Fruit fly (Drosophila melanogaster) whole organism, embryonic: Measurements from ENCODE around the gene Pisd.

ENCODE experiments used
- Atf6 ChIP-seq: fragments of 200-800 bp; sonication (Bioruptor generic); IDR thresholded peaks from 2 replicates; pipeline ENCODE4 v1.3.6; 2022; ENCODE audit warnings: missing biosample characterization, missing genetic modification characterization
- CG10565 ChIP-seq: fragments of 200-800 bp; sonication (Bioruptor generic); optimal IDR thresholded peaks from 3 replicates; lab custom pipeline; 2016; ENCODE audit warnings: missing biosample characterization, mild to moderate bottlenecking, missing genetic modification characterization
- CG11456 ChIP-seq: fragments of 200-800 bp; sonication (Bioruptor generic); IDR thresholded peaks from 3 replicates; pipeline ENCODE4 v1.3.6; 2022; ENCODE audit warnings: missing biosample characterization, missing genetic modification characterization
- CG11504 ChIP-seq: fragments of 200-800 bp; sonication (Bioruptor generic); optimal IDR thresholded peaks from 3 replicates; lab custom pipeline; 2019; ENCODE audit warnings: missing biosample characterization, mild to moderate bottlenecking, missing genetic modification characterization, moderate library complexity
- CG12391 ChIP-seq: fragments of 200-800 bp; sonication (Bioruptor generic); optimal IDR thresholded peaks from 3 replicates; lab custom pipeline; 2018; ENCODE audit warnings: missing biosample characterization, mild to moderate bottlenecking, missing genetic modification characterization, moderate library complexity
- CG13287 ChIP-seq: fragments of 200-800 bp; sonication (Bioruptor generic); IDR thresholded peaks from 2 replicates; pipeline ENCODE4 v1.3.6; 2022; ENCODE audit warnings: missing biosample characterization, missing genetic modification characterization; ENCODE audit not compliant: partially characterized antibody
- CG13424 ChIP-seq: fragments of 200-800 bp; sonication (Bioruptor generic); optimal IDR thresholded peaks from 2 replicates; lab custom pipeline; 2019; ENCODE audit warnings: missing biosample characterization, mild to moderate bottlenecking, missing genetic modification characterization, moderate library complexity
- CG13775 ChIP-seq: fragments of 200-800 bp; sonication (Bioruptor generic); optimal IDR thresholded peaks from 3 replicates; lab custom pipeline; 2017; ENCODE audit warnings: missing biosample characterization, mild to moderate bottlenecking, missing genetic modification characterization
- CG3065 ChIP-seq: fragments of 200-800 bp; sonication (Bioruptor generic); optimal IDR thresholded peaks from 2 replicates; lab custom pipeline; 2016; ENCODE audit warnings: missing biosample characterization, missing genetic modification characterization
- CG31441 ChIP-seq: fragments of 200-800 bp; sonication (Bioruptor generic); IDR thresholded peaks from 2 replicates; pipeline ENCODE4 v1.3.6; 2022; ENCODE audit warnings: missing biosample characterization, missing genetic modification characterization
- CG32532 ChIP-seq: fragments of 200-800 bp; sonication (Bioruptor generic); IDR thresholded peaks from 2 replicates; pipeline ENCODE4 v1.3.6; 2022; ENCODE audit warnings: missing biosample characterization, missing genetic modification characterization
- CG32772 ChIP-seq: fragments of 200-800 bp; sonication (Bioruptor generic); IDR thresholded peaks from 2 replicates; pipeline ENCODE4 v1.3.6; 2022; ENCODE audit warnings: missing biosample characterization, missing genetic modification characterization
- CG6689 ChIP-seq: fragments of 200-800 bp; sonication (Bioruptor generic); IDR thresholded peaks from 2 replicates; pipeline ENCODE4 v1.3.6; 2022; ENCODE audit warnings: missing biosample characterization, missing genetic modification characterization
- CG7271 ChIP-seq: fragments of 200-800 bp; sonication (Bioruptor generic); optimal IDR thresholded peaks from 2 replicates; lab custom pipeline; 2018; ENCODE audit warnings: missing biosample characterization, mild to moderate bottlenecking, missing genetic modification characterization, moderate library complexity
- CG8290 ChIP-seq, 3 experiments: fragments of 200-800 bp; sonication (Bioruptor generic); optimal IDR thresholded peaks; 2 replicates each; lab custom pipeline; 2016 to 2019; ENCODE audit warnings: missing biosample characterization in 3 of 3, missing genetic modification characterization in 3 of 3, mild to moderate bottlenecking in 2 of 3, moderate library complexity in 1 of 3
- CG8944 ChIP-seq: fragments of 200-800 bp; sonication (Bioruptor generic); optimal IDR thresholded peaks from 3 replicates; lab custom pipeline; 2016; ENCODE audit warnings: missing biosample characterization, missing genetic modification characterization
- Dad ChIP-seq: fragments of 200-800 bp; sonication (Bioruptor generic); optimal IDR thresholded peaks from 3 replicates; lab custom pipeline; 2016; ENCODE audit warnings: missing biosample characterization, missing genetic modification characterization
- E2f1 ChIP-seq: fragments of 200-800 bp; sonication (Bioruptor generic); IDR thresholded peaks from 2 replicates; pipeline ENCODE4 v1.3.6; 2022; ENCODE audit warnings: missing biosample characterization, missing genetic modification characterization
- Fer3 ChIP-seq: fragments of 200-800 bp; sonication (Bioruptor generic); optimal IDR thresholded peaks from 2 replicates; lab custom pipeline; 2018; ENCODE audit warnings: missing biosample characterization, mild to moderate bottlenecking, missing genetic modification characterization, moderate library complexity
- H2.0 ChIP-seq: fragments of 200-800 bp; sonication (Bioruptor generic); IDR thresholded peaks from 2 replicates; pipeline ENCODE4 v1.3.6; 2022; ENCODE audit warnings: missing biosample characterization, missing genetic modification characterization
- Hsf ChIP-seq: fragments of 200-800 bp; sonication (Bioruptor generic); optimal IDR thresholded peaks from 3 replicates; lab custom pipeline; 2016; ENCODE audit warnings: missing biosample characterization, missing genetic modification characterization
- Kr ChIP-seq: fragments of 200-800 bp; sonication (Bioruptor generic); optimal IDR thresholded peaks from 2 replicates; lab custom pipeline; 2017; ENCODE audit warnings: missing biosample characterization, mild to moderate bottlenecking, missing genetic modification characterization
- Med ChIP-seq: fragments of 200-800 bp; sonication (Bioruptor generic); peaks from one replicate; lab custom pipeline; 2016; ENCODE audit warnings: missing biosample characterization, missing genetic modification characterization, mild to moderate bottlenecking, inconsistent platforms, moderate library complexity
- Myb ChIP-seq: fragments of 200-800 bp; sonication (Bioruptor generic); optimal IDR thresholded peaks from 2 replicates; lab custom pipeline; 2016; ENCODE audit warnings: missing biosample characterization, missing genetic modification characterization
- PHDP ChIP-seq: fragments of 200-800 bp; sonication (Bioruptor generic); optimal IDR thresholded peaks from 3 replicates; lab custom pipeline; 2018; ENCODE audit warnings: missing biosample characterization, mild to moderate bottlenecking, missing genetic modification characterization, moderate library complexity
- Rfx ChIP-seq: fragments of 200-800 bp; sonication (Bioruptor generic); IDR thresholded peaks from 2 replicates; pipeline ENCODE4 v1.3.6; 2022; ENCODE audit warnings: missing biosample characterization, missing genetic modification characterization
- Sin3A ChIP-seq: fragments of >200 bp; optimal IDR thresholded peaks from 2 replicates; lab custom pipeline; 2018
- Sox102F ChIP-seq: fragments of 200-800 bp; sonication (Bioruptor generic); optimal IDR thresholded peaks from 2 replicates; lab custom pipeline; 2018; ENCODE audit warnings: missing biosample characterization, mild to moderate bottlenecking, missing genetic modification characterization, moderate library complexity
- Sry-β ChIP-seq: fragments of 200-800 bp; sonication (Bioruptor generic); optimal IDR thresholded peaks from 2 replicates; lab custom pipeline; 2018; ENCODE audit warnings: missing biosample characterization, mild to moderate bottlenecking, missing genetic modification characterization, moderate library complexity
- ci ChIP-seq: fragments of 200-800 bp; sonication (Bioruptor generic); IDR thresholded peaks from 3 replicates; pipeline ENCODE4 v1.3.6; 2022; ENCODE audit warnings: missing biosample characterization, missing genetic modification characterization
- cwo ChIP-seq: fragments of 200-800 bp; sonication (Bioruptor generic); optimal IDR thresholded peaks from 3 replicates; lab custom pipeline; 2017; ENCODE audit warnings: missing biosample characterization, missing genetic modification characterization, mild to moderate bottlenecking, moderate library complexity, missing genetic modification reagents
- eve ChIP-seq, 2 experiments: fragments of >200 bp; optimal IDR thresholded peaks; 2 replicates each; lab custom pipeline; 2017; ENCODE audit warnings: missing biosample characterization in 2 of 2, missing genetic modification characterization in 2 of 2
- fd64A ChIP-seq: fragments of 200-800 bp; sonication (Bioruptor generic); optimal IDR thresholded peaks from 3 replicates; lab custom pipeline; 2018; ENCODE audit warnings: missing biosample characterization, mild to moderate bottlenecking, missing genetic modification characterization
- ftz-f1 ChIP-seq: fragments of 200-800 bp; sonication (Bioruptor generic); optimal IDR thresholded peaks from 2 replicates; lab custom pipeline; 2016; ENCODE audit warnings: missing biosample characterization, missing genetic modification characterization
- gcm2 ChIP-seq: fragments of 200-800 bp; sonication (Bioruptor generic); optimal IDR thresholded peaks from 2 replicates; lab custom pipeline; 2016; ENCODE audit warnings: missing biosample characterization, missing genetic modification characterization
- grau ChIP-seq: fragments of 200-800 bp; optimal IDR thresholded peaks from 3 replicates; lab custom pipeline; 2019; ENCODE audit warnings: missing biosample characterization, mild to moderate bottlenecking, missing genetic modification characterization, moderate library complexity
- ham ChIP-seq: fragments of 200-800 bp; sonication (Bioruptor generic); IDR thresholded peaks from 2 replicates; pipeline ENCODE4 v1.3.6; 2022; ENCODE audit warnings: missing biosample characterization, missing genetic modification characterization
- lilli ChIP-seq: fragments of 200-800 bp; sonication (Bioruptor generic); optimal IDR thresholded peaks from 3 replicates; lab custom pipeline; 2016; ENCODE audit warnings: missing biosample characterization, missing genetic modification characterization
- odd ChIP-seq: fragments of 200-800 bp; sonication (Bioruptor generic); optimal IDR thresholded peaks from 2 replicates; lab custom pipeline; 2017; ENCODE audit warnings: missing biosample characterization, mild to moderate bottlenecking, missing genetic modification characterization
- otp ChIP-seq: fragments of 200-800 bp; sonication (Bioruptor generic); IDR thresholded peaks from 3 replicates; pipeline ENCODE4, ENCODE4 v1.3.6; 2022; ENCODE audit warnings: missing biosample characterization, missing genetic modification characterization
- pan ChIP-seq, 4 experiments: fragments of >200 bp in 3 of 4; fragments of 200-800 bp in 1 of 4; sonication (Bioruptor generic) in 1 of 4; optimal IDR thresholded peaks in 3 of 4; IDR thresholded peaks in 1 of 4; 2 replicates each; pipeline versions ENCODE4 v1.3.6 to Lab custom; 2017 to 2022; ENCODE audit warnings: missing biosample characterization in 2 of 4, missing genetic modification characterization in 2 of 4, mixed read lengths in 1 of 4
- pho ChIP-seq: fragments of 200-800 bp; sonication (Bioruptor generic); optimal IDR thresholded peaks from 2 replicates; lab custom pipeline; 2016; ENCODE audit warnings: missing biosample characterization, missing genetic modification characterization
- repo ChIP-seq: fragments of 200-800 bp; sonication (Bioruptor generic); optimal IDR thresholded peaks from 2 replicates; lab custom pipeline; 2016; ENCODE audit warnings: missing biosample characterization, missing genetic modification characterization
- slbo ChIP-seq: fragments of 200-800 bp; sonication (Bioruptor generic); IDR thresholded peaks from 2 replicates; pipeline ENCODE4 v1.3.6; 2022; ENCODE audit warnings: missing biosample characterization, missing genetic modification characterization
- ssp ChIP-seq: fragments of 200-800 bp; sonication (Bioruptor generic); IDR thresholded peaks from 2 replicates; pipeline ENCODE4 v1.3.6; 2022; ENCODE audit warnings: missing biosample characterization, missing genetic modification characterization
- zfh2 ChIP-seq: fragments of 200-800 bp; sonication (Bioruptor generic); optimal IDR thresholded peaks from 2 replicates; lab custom pipeline; 2016; ENCODE audit warnings: missing biosample characterization, missing genetic modification characterization

The Pisd gene

DNA sequence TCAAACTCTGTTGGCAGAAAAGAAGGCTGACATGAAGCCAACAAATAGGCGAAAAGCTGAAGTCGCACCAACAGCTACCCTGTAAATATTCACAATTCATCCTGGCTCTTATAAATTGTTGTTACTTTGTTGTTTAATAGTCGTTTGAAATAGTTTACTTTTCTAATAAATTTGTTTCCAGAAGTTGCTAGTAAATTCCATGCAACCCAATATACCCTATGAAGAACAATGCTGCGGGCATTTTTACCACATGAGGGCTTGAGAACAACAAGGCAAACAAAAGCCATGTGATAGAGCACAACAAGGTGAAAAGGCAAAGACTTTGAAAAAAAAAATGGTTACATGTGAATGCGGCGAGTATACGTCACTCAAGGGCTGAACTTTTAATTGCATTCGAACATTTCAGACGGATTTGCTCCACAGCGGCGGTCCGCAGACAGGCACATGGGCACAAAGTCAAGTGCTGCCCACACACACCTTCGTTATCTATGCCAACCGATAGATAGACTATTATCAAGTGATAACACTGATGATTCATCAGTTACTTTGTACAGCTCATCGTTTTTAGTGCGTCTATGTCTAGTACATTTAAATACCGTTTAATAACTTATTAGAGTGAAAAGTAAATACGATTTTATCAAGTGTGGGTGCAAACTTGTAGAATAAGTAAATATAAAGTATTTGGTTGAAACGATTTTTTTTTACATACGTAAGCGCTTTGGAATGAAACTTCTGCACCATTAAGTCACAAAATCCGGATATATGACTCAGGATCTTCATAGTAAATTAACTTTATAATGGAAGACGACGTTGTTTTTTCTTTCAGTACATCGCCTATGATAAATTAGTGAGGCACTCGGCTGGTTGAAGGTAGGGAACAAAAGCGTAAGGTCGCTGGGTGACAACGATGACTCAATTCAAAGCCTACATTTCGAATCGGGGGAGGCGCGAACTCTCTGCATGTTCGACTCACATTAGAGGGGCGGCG lies 48.8 kb downstream of the Pisd start (continued):
- TF ChIP-seq ssp (GFP tag; lab: Robert Waterston, UW) (peak; percentile 64), CG13287 (GFP tag; lab: Robert Waterston, UW) (no peak), CG32532 (GFP tag; lab: Robert Waterston, UW) (peak; percentile 88), Kr (GFP tag; lab: Kevin White, UChicago) (no peak), odd (GFP tag; lab: Kevin White, UChicago) (peak; percentile 46), H2.0 (GFP tag; lab: Robert Waterston, UW) (peak; percentile 87), CG13775 (GFP tag; lab: Kevin White, UChicago) (peak; percentile 60), gcm2 (GFP tag; lab: Kevin White, UChicago) (peak; percentile 62), Sry-β (GFP tag; lab: Kevin White, UChicago) (no peak), ham (GFP tag; lab: Robert Waterston, UW) (peak; percentile 44; the same call in 1 of the 2 replicates), CG11456 (GFP tag; lab: Robert Waterston, UW) (peak; percentile 88)

DNA sequence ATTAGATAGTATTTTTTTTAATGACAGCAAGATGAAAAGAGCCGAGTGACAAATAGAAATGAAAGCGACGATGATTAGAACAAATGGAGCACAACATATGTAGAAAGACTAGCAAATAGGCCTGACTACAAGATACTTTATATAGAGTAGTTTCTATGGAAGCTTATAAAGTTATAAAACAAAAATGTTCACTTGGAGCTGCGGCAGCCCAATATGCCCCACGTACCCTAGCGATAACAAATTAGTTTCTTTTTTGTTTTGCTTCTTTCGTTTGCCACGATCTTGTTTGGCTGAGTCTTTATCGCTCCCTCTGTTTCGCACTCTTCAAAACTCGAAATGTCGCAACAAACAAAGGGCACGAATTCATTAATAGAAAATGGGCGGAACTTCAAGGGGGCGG lies 50.1 kb downstream of the Pisd start:
- TF ChIP-seq gcm2 (GFP tag; lab: Kevin White, UChicago) = no peak
- TF ChIP-seq cwo (GFP tag; lab: Kevin White, UChicago) = no peak
- TF ChIP-seq pho (GFP tag; lab: Kevin White, UChicago) = peak; percentile 25
- no peak for TF ChIP-seq pan (optimal IDR thresholded peaks at IDR 0.05; lab: Kevin White, UChicago)
- peak in 1 of 2 experiments; percentile 27 for TF ChIP-seq pan (GFP tag; optimal IDR thresholded peaks at IDR 0.05 in 1 of 2, IDR thresholded peaks at IDR 0.05 in 1 of 2)
- TF ChIP-seq Sin3A = no peak
- peak; percentile 9 for TF ChIP-seq CG12391
- TF ChIP-seq CG10565 = no peak
- TF ChIP-seq CG32772 (GFP tag; lab: Robert Waterston, UW) = 0 out of 2 replicates have a peak, but pooled peaks have one; percentile 18
- 0 out of 2 replicates have a peak, but pooled peaks have one; percentile 16 for TF ChIP-seq E2f1
- TF ChIP-seq Sox102F (GFP tag; lab: Kevin White, UChicago) = peak; percentile 37
- TF ChIP-seq slbo (GFP tag; lab: Robert Waterston, UW) = peak; percentile 71
- TF ChIP-seq CG8290 (GFP tag; optimal IDR thresholded peaks at IDR 0.05; lab: Kevin White, UChicago) = no peak
- TF ChIP-seq CG8290 (tag; optimal IDR thresholded peaks at IDR 0.05; lab: Kevin White, UChicago) = peak in 1 of 2 experiments; percentile 2
- no peak for TF ChIP-seq CG8944 (GFP tag; lab: Kevin White, UChicago)
- TF ChIP-seq Hsf (GFP tag; lab: Kevin White, UChicago) = peak; percentile 2
- TF ChIP-seq otp = 0 out of 3 replicates have a peak, but pooled peaks have one; percentile 36
- TF ChIP-seq CG3065 = no peak
- peak; percentile 34 for TF ChIP-seq grau
- TF ChIP-seq CG13424 (tag; lab: Kevin White, UChicago) = peak; percentile 9
- TF ChIP-seq CG32532 (GFP tag; lab: Robert Waterston, UW) = peak; percentile 65
- TF ChIP-seq Rfx (GFP tag; lab: Robert Waterston, UW) = peak; percentile 60
- peak; percentile 2 for TF ChIP-seq Myb (GFP tag; lab: Kevin White, UChicago)
- TF ChIP-seq lilli (GFP tag; lab: Kevin White, UChicago) = peak; percentile 49
- TF ChIP-seq CG7271 (tag; lab: Kevin White, UChicago) = no peak
- TF ChIP-seq repo (GFP tag; lab: Kevin White, UChicago) = no peak
- TF ChIP-seq PHDP (tag; lab: Kevin White, UChicago) = peak; percentile 37
- TF ChIP-seq CG31441 (GFP tag; lab: Robert Waterston, UW) = peak; percentile 14; the same call in 1 of the 2 replicates
- TF ChIP-seq ftz-f1 = no peak
- TF ChIP-seq Dad (GFP tag; lab: Kevin White, UChicago) = no peak
- no peak for TF ChIP-seq eve (GFP tag; optimal IDR thresholded peaks at IDR 0.05; lab: Kevin White, UChicago)
- TF ChIP-seq CG11504 (tag; lab: Kevin White, UChicago) = peak; percentile 36
- TF ChIP-seq zfh2 (GFP tag; lab: Kevin White, UChicago) = peak; percentile 31
- TF ChIP-seq fd64A (GFP tag; lab: Kevin White, UChicago) = no peak
- TF ChIP-seq Atf6 (GFP tag; lab: Robert Waterston, UW) = peak; percentile 40; the same call in 1 of the 2 replicates
- peak; percentile 35; the same call in 1 of the 3 replicates for TF ChIP-seq ci (GFP tag; lab: Robert Waterston, UW)
- peak; percentile 86 for TF ChIP-seq Med (GFP tag; lab: Kevin White, UChicago)
- TF ChIP-seq Fer3 (tag; lab: Kevin White, UChicago) = peak; percentile 3
- no peak for TF ChIP-seq CG6689
